Comparison of ENCODE assay signal across 1 fruit fly cellular context in the genomic region with DNA sequence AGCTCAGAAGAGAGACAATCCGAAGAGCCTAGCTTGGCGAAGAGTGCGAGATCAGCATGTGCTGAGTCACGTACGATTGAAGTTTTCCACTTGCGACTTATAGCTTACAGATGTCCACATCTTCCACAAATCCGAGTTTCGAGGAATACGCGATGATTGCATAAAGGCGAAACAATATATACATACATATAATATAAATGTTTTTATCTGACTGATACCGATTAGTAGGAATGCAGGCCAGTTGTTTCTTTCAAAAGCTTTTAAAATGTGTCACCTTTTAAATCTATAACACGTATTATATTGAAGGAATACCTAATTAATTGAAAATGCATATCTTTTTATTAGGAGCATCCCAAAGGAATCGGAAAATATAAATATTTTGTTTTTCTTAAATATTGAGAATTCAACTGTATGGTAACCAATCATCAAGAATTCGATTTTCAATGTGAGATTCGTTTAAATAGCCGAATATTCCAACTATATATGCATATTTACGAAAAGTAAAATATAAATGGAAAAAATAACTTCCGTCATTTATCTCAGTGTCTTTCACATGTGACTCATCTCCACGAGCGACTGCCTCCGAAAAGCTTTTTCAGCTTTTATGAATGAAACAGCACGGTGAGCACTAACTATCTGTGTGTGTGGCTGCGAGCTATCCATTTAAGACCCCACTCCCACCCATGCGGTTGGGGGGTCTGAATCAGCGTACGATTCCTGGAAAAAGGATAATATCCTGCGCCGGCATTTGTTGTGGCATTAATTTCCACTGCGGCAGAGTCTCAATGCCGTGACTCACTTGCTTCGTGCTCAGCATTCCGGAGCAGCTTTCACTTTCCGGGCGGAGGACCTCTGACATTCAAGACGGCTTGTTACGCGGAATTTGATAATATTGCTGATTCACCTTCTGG.
TF ChIP-seq lines count a peak whose summit lies in the region.

No protein-coding gene starts in this region.

TF ChIP-seq in whole organism, embryonic, 481 proteins besides CTCF, POLR2A, EP300 and RAD21 (continued from another document):
- TF ChIP-seq ara (GFP tag; IDR thresholded peaks at IDR 0.05; lab: Robert Waterston, UW) (no peak), HHEX (GFP tag; optimal IDR thresholded peaks at IDR 0.05; lab: Kevin White, UChicago) (peak; percentile 26), CG2678 (tag; optimal IDR thresholded peaks at IDR 0.05; lab: Kevin White, UChicago) (peak; percentile 81), CG17361 (GFP tag; IDR thresholded peaks at IDR 0.05; lab: Robert Waterston, UW) (peak; percentile 65; the same call in 2 of the 3 replicates), HmgZ (tag; optimal IDR thresholded peaks at IDR 0.05; lab: Kevin White, UChicago) (peak; percentile 38), CG2199 (GFP tag; IDR thresholded peaks at IDR 0.05; lab: Robert Waterston, UW) (no peak), tin (GFP tag; optimal IDR thresholded peaks at IDR 0.05; lab: Kevin White, UChicago) (peak; percentile 19), org-1 (GFP tag; optimal IDR thresholded peaks at IDR 0.05; lab: Kevin White, UChicago) (peak; percentile 40), Oaz (GFP tag; IDR thresholded peaks at IDR 0.05; lab: Robert Waterston, UW) (peak; percentile 34), CG13624 (GFP tag; optimal IDR thresholded peaks at IDR 0.05; lab: Kevin White, UChicago) (peak; percentile 11), E2f2 (GFP tag; IDR thresholded peaks at IDR 0.05; lab: Robert Waterston, UW) (peak; percentile 41; the same call in 1 of the 2 replicates), CG17186 (GFP tag; optimal IDR thresholded peaks at IDR 0.05; lab: Kevin White, UChicago) (no peak), al (GFP tag; IDR thresholded peaks at IDR 0.05; lab: Robert Waterston, UW) (0 out of 2 replicates have a peak, but pooled peaks have one; percentile 30), HLH4C (GFP tag; IDR thresholded peaks at IDR 0.05; lab: Robert Waterston, UW; ENCODE audit: partially characterized antibody) (no peak), CG10431 (GFP tag; optimal IDR thresholded peaks at IDR 0.05; lab: Kevin White, UChicago) (no peak), vfl (GFP tag; optimal IDR thresholded peaks at IDR 0.05; lab: Kevin White, UChicago) (no peak), ssp (GFP tag; IDR thresholded peaks at IDR 0.05; lab: Robert Waterston, UW) (no peak), knrl (GFP tag; IDR thresholded peaks at IDR 0.05; lab: Robert Waterston, UW; ENCODE audit: partially characterized antibody) (no peak), CG2202 (tag; optimal IDR thresholded peaks at IDR 0.05; lab: Kevin White, UChicago) (no peak), CG10267 (tag; optimal IDR thresholded peaks at IDR 0.05; lab: Kevin White, UChicago) (peak; percentile 35), dysf (GFP tag; IDR thresholded peaks at IDR 0.05; lab: Robert Waterston, UW) (peak; percentile 69; the same call in 2 of the 3 replicates), CrebB (tag; optimal IDR thresholded peaks at IDR 0.05; lab: Kevin White, UChicago) (peak; percentile 19), Sox100B (GFP tag; optimal IDR thresholded peaks at IDR 0.05; lab: Kevin White, UChicago) (peak; percentile 77), Gsc (GFP tag; IDR thresholded peaks at IDR 0.05; lab: Robert Waterston, UW) (no peak), pita (GFP tag; optimal IDR thresholded peaks at IDR 0.05; lab: Kevin White, UChicago) (no peak), CG32532 (GFP tag; IDR thresholded peaks at IDR 0.05; lab: Robert Waterston, UW) (no peak; the same call in 1 of the 2 replicates), CG7786 (GFP tag; optimal IDR thresholded peaks at IDR 0.05; lab: Kevin White, UChicago) (peak; percentile 1), Xrp1 (GFP tag; IDR thresholded peaks at IDR 0.05; lab: Robert Waterston, UW) (peak; percentile 48; the same call in 1 of the 2 replicates), CG30431 (GFP tag; optimal IDR thresholded peaks at IDR 0.05; lab: Kevin White, UChicago) (no peak), MESR4 (GFP tag; optimal IDR thresholded peaks at IDR 0.05; lab: Kevin White, UChicago) (no peak), Vsx1 (GFP tag; optimal IDR thresholded peaks at IDR 0.05; lab: Kevin White, UChicago) (peak; percentile 33), dmrt99B (tag; optimal IDR thresholded peaks at IDR 0.05; lab: Kevin White, UChicago) (peak; percentile 73), slou (GFP tag; optimal IDR thresholded peaks at IDR 0.05; lab: Kevin White, UChicago) (peak; percentile 6), CG7963 (GFP tag; IDR thresholded peaks at IDR 0.05; lab: Robert Waterston, UW; ENCODE audit: partially characterized antibody) (no peak), ttk (GFP tag; IDR thresholded peaks at IDR 0.05; lab: Robert Waterston, UW) (no peak), Scr (GFP tag; IDR thresholded peaks at IDR 0.05; lab: Robert Waterston, UW; ENCODE audit: partially characterized antibody) (no peak), stwl (tag; optimal IDR thresholded peaks at IDR 0.05; lab: Kevin White, UChicago) (no peak), CG42726 (GFP tag; IDR thresholded peaks at IDR 0.05; lab: Robert Waterston, UW; ENCODE audit: partially characterized antibody) (no peak), prd (optimal IDR thresholded peaks at IDR 0.05; lab: Kevin White, UChicago) (no peak), prd (GFP tag; IDR thresholded peaks at IDR 0.05; lab: Robert Waterston, UW) (no peak), hb (GFP tag; IDR thresholded peaks at IDR 0.05; lab: Robert Waterston, UW; ENCODE audit: partially characterized antibody) (no peak), NC2α (GFP tag; optimal IDR thresholded peaks at IDR 0.05; lab: Kevin White, UChicago) (no peak), Aef1 (GFP tag; IDR thresholded peaks at IDR 0.05; lab: Robert Waterston, UW) (no peak), peb (GFP tag; IDR thresholded peaks at IDR 0.05; lab: Robert Waterston, UW) (no peak)
TF ChIP-seq in whole organism, embryonic: peak in this region for 204.
